Fruit fly (Drosophila melanogaster) whole organism, embryonic: ENCODE data around the gene CG17929.

Experiments used
- ATbp ChIP-seq: fragments of 200-800 bp; sonication (Bioruptor generic); optimal IDR thresholded peaks from 2 replicates; lab custom pipeline; 2017; ENCODE audit warnings: missing biosample characterization, mild to moderate bottlenecking, missing genetic modification characterization, missing genetic modification reagents
- Blimp-1 ChIP-seq: fragments of 200-800 bp; sonication (Bioruptor generic); optimal IDR thresholded peaks from 3 replicates; lab custom pipeline; 2018; ENCODE audit warnings: missing biosample characterization, missing genetic modification characterization, mild to moderate bottlenecking, moderate library complexity, missing genetic modification reagents
- BtbVII ChIP-seq: fragments of 200-800 bp; sonication (Bioruptor generic); optimal IDR thresholded peaks from 3 replicates; lab custom pipeline; 2017; ENCODE audit warnings: missing biosample characterization, mild to moderate bottlenecking, missing genetic modification characterization
- CG11456 ChIP-seq: fragments of 200-800 bp; sonication (Bioruptor generic); IDR thresholded peaks from 3 replicates; pipeline ENCODE4 v1.3.6; 2022; ENCODE audit warnings: missing biosample characterization, missing genetic modification characterization
- CG12155 ChIP-seq: fragments of 200-800 bp; sonication (Bioruptor generic); optimal IDR thresholded peaks from 3 replicates; lab custom pipeline; 2016; ENCODE audit warnings: missing biosample characterization, missing genetic modification characterization
- CG12769 ChIP-seq: fragments of 200-800 bp; sonication (Bioruptor generic); optimal IDR thresholded peaks from 2 replicates; lab custom pipeline; 2019; ENCODE audit warnings: missing biosample characterization, mild to moderate bottlenecking, missing genetic modification characterization, moderate library complexity
- CG1529 ChIP-seq: fragments of 200-800 bp; sonication (Bioruptor generic); optimal IDR thresholded peaks from 3 replicates; lab custom pipeline; 2018; ENCODE audit warnings: missing biosample characterization, missing genetic modification characterization
- CG15696 ChIP-seq: fragments of 200-800 bp; sonication (Bioruptor generic); optimal IDR thresholded peaks from 2 replicates; lab custom pipeline; 2019; ENCODE audit warnings: missing biosample characterization, mild to moderate bottlenecking, missing genetic modification characterization, moderate library complexity
- CG2129 ChIP-seq: fragments of 200-800 bp; sonication (Bioruptor generic); IDR thresholded peaks from 2 replicates; pipeline ENCODE4 v1.3.6; 2022; ENCODE audit warnings: missing biosample characterization, missing genetic modification characterization; ENCODE audit not compliant: partially characterized antibody
- CG2199 ChIP-seq: fragments of 200-800 bp; sonication (Bioruptor generic); IDR thresholded peaks from 3 replicates; pipeline ENCODE4 v1.3.6; 2022; ENCODE audit warnings: missing biosample characterization, missing genetic modification characterization
- CG2202 ChIP-seq: fragments of 200-800 bp; sonication (Bioruptor generic); optimal IDR thresholded peaks from 2 replicates; lab custom pipeline; 2018; ENCODE audit warnings: missing biosample characterization, mild to moderate bottlenecking, missing genetic modification characterization
- CG3163 ChIP-seq: fragments of 200-800 bp; sonication (Bioruptor generic); optimal IDR thresholded peaks from 3 replicates; lab custom pipeline; 2016; ENCODE audit warnings: missing biosample characterization, missing genetic modification characterization
- CG4707 ChIP-seq: fragments of 200-800 bp; sonication (Bioruptor generic); optimal IDR thresholded peaks from 2 replicates; lab custom pipeline; 2018; ENCODE audit warnings: missing biosample characterization, mild to moderate bottlenecking, missing genetic modification characterization, moderate library complexity
- CG5180 ChIP-seq: fragments of 200-800 bp; sonication (Bioruptor generic); optimal IDR thresholded peaks from 3 replicates; lab custom pipeline; 2017; ENCODE audit warnings: missing biosample characterization, missing genetic modification characterization, mild to moderate bottlenecking, moderate library complexity, missing genetic modification reagents
- CG7786 ChIP-seq: fragments of 200-800 bp; sonication (Bioruptor generic); optimal IDR thresholded peaks from 2 replicates; lab custom pipeline; 2016; ENCODE audit warnings: missing biosample characterization, missing genetic modification characterization
- Dll ChIP-seq: fragments of 200-800 bp; sonication (Bioruptor generic); IDR thresholded peaks from 4 replicates; pipeline ENCODE4 v1.3.6; 2022; ENCODE audit warnings: missing biosample characterization, missing genetic modification characterization; ENCODE audit not compliant: partially characterized antibody
- Ets65A ChIP-seq: fragments of 200-800 bp; sonication (Bioruptor generic); peaks from one replicate; lab custom pipeline; 2016; ENCODE audit warnings: missing biosample characterization, missing genetic modification characterization
- GATAe ChIP-seq: fragments of 200-800 bp; sonication (Bioruptor generic); conservative IDR thresholded peaks from 2 replicates; pipeline ENCODE4 v1.3.6; 2022; ENCODE audit warnings: missing biosample characterization, missing genetic modification characterization
- HmgZ ChIP-seq: fragments of 200-800 bp; sonication (Bioruptor generic); optimal IDR thresholded peaks from 2 replicates; lab custom pipeline; 2018; ENCODE audit warnings: missing biosample characterization, mild to moderate bottlenecking, missing genetic modification characterization
- Hr51 ChIP-seq, 2 experiments: fragments of 200-800 bp; sonication (Bioruptor generic); optimal IDR thresholded peaks; 2 replicates in 1 of 2; 3 replicates in 1 of 2; lab custom pipeline; 2016 to 2018; ENCODE audit warnings: missing biosample characterization in 2 of 2, missing genetic modification characterization in 2 of 2, mild to moderate bottlenecking in 1 of 2, moderate library complexity in 1 of 2
- Hr78 ChIP-seq, 2 experiments: fragments of 200-800 bp in 1 of 2; fragments of >200 bp in 1 of 2; sonication (Bioruptor generic) in 1 of 2; optimal IDR thresholded peaks; 2 replicates each; lab custom pipeline; 2017 to 2019; ENCODE audit warnings: missing biosample characterization in 2 of 2, missing genetic modification characterization in 2 of 2, mild to moderate bottlenecking in 1 of 2, moderate library complexity in 1 of 2
- Med ChIP-seq: fragments of 200-800 bp; sonication (Bioruptor generic); peaks from one replicate; lab custom pipeline; 2016; ENCODE audit warnings: missing biosample characterization, missing genetic modification characterization, mild to moderate bottlenecking, inconsistent platforms, moderate library complexity
- Meics ChIP-seq: fragments of 200-800 bp; sonication (Bioruptor generic); optimal IDR thresholded peaks from 2 replicates; lab custom pipeline; 2017; ENCODE audit warnings: missing biosample characterization, mild to moderate bottlenecking, missing genetic modification characterization
- Nf-YA ChIP-seq: fragments of 200-800 bp; sonication (Bioruptor generic); IDR thresholded peaks from 2 replicates; pipeline ENCODE4 v1.3.6; 2022; ENCODE audit warnings: missing biosample characterization, missing genetic modification characterization
- Pdp1 ChIP-seq, 2 experiments: fragments of 200-800 bp; sonication (Bioruptor generic); optimal IDR thresholded peaks; 3 replicates each; lab custom pipeline; 2016; ENCODE audit warnings: missing biosample characterization in 2 of 2, missing genetic modification characterization in 2 of 2, mild to moderate bottlenecking in 1 of 2, moderate library complexity in 1 of 2
- Rfx ChIP-seq: fragments of 200-800 bp; sonication (Bioruptor generic); IDR thresholded peaks from 2 replicates; pipeline ENCODE4 v1.3.6; 2022; ENCODE audit warnings: missing biosample characterization, missing genetic modification characterization
- Trl ChIP-seq, 3 experiments: fragments of >200 bp in 2 of 3; fragments of 200-800 bp in 1 of 3; sonication (Bioruptor generic) in 1 of 3; optimal IDR thresholded peaks; 2 replicates in 1 of 3; 3 replicates in 2 of 3; lab custom pipeline; 2016 to 2017; ENCODE audit warnings: missing biosample characterization in 1 of 3, missing genetic modification characterization in 1 of 3
- Vsx1 ChIP-seq: fragments of 200-800 bp; sonication (Bioruptor generic); optimal IDR thresholded peaks from 2 replicates; lab custom pipeline; 2017; ENCODE audit warnings: missing biosample characterization, mild to moderate bottlenecking, missing genetic modification characterization, missing genetic modification reagents
- ap ChIP-seq: fragments of 200-800 bp; sonication (Bioruptor generic); IDR thresholded peaks from 2 replicates; pipeline ENCODE4 v1.3.6; 2022; ENCODE audit warnings: missing biosample characterization, missing genetic modification characterization
- cg ChIP-seq: fragments of 200-800 bp; sonication (Bioruptor generic); optimal IDR thresholded peaks from 3 replicates; lab custom pipeline; 2019; ENCODE audit warnings: missing biosample characterization, mild to moderate bottlenecking, missing genetic modification characterization, moderate library complexity
- chinmo ChIP-seq: fragments of 200-800 bp; sonication (Bioruptor generic); IDR thresholded peaks from 4 replicates; pipeline ENCODE4 v1.3.6; 2022; ENCODE audit warnings: missing biosample characterization, missing genetic modification characterization; ENCODE audit not compliant: partially characterized antibody
- chn ChIP-seq: fragments of 200-800 bp; sonication (Bioruptor generic); optimal IDR thresholded peaks from 2 replicates; lab custom pipeline; 2016; ENCODE audit warnings: missing biosample characterization, missing genetic modification characterization
- ci ChIP-seq: fragments of 200-800 bp; sonication (Bioruptor generic); IDR thresholded peaks from 3 replicates; pipeline ENCODE4 v1.3.6; 2022; ENCODE audit warnings: missing biosample characterization, missing genetic modification characterization
- crol ChIP-seq: fragments of 200-800 bp; sonication (Bioruptor generic); IDR thresholded peaks from 2 replicates; pipeline ENCODE4 v1.3.6; 2022; ENCODE audit warnings: missing biosample characterization, missing genetic modification characterization
- dmrt11E ChIP-seq: fragments of 200-800 bp; sonication (Bioruptor generic); optimal IDR thresholded peaks from 3 replicates; lab custom pipeline; 2018; ENCODE audit warnings: missing biosample characterization, mild to moderate bottlenecking, missing genetic modification characterization, moderate library complexity
- exex ChIP-seq: fragments of 200-800 bp; sonication (Bioruptor generic); optimal IDR thresholded peaks from 4 replicates; lab custom pipeline; 2018; ENCODE audit warnings: missing biosample characterization, mild to moderate bottlenecking, missing genetic modification characterization, moderate library complexity
- grn ChIP-seq: fragments of 200-800 bp; sonication (Bioruptor generic); optimal IDR thresholded peaks from 3 replicates; lab custom pipeline; 2017; ENCODE audit warnings: missing biosample characterization, missing genetic modification characterization
- insv ChIP-seq, 2 experiments: fragments of 200-800 bp; sonication (Bioruptor generic); optimal IDR thresholded peaks; 3 replicates each; lab custom pipeline; 2016 to 2018; ENCODE audit warnings: missing biosample characterization in 2 of 2, missing genetic modification characterization in 2 of 2
- kni ChIP-seq: fragments of 200-800 bp; sonication (Bioruptor generic); optimal IDR thresholded peaks from 3 replicates; lab custom pipeline; 2017; ENCODE audit warnings: mild to moderate bottlenecking, missing biosample characterization, missing genetic modification reagents, missing genetic modification characterization
- mirr ChIP-seq: fragments of 200-800 bp; sonication (Bioruptor generic); optimal IDR thresholded peaks from 3 replicates; lab custom pipeline; 2018; ENCODE audit warnings: missing biosample characterization, mild to moderate bottlenecking, missing genetic modification characterization
- p53 ChIP-seq: fragments of 200-800 bp; sonication (Bioruptor generic); optimal IDR thresholded peaks from 2 replicates; lab custom pipeline; 2016; ENCODE audit warnings: missing biosample characterization, missing genetic modification characterization
- pros ChIP-seq: fragments of 200-800 bp; sonication (Bioruptor generic); optimal IDR thresholded peaks from 3 replicates; lab custom pipeline; 2019; ENCODE audit warnings: missing biosample characterization, mild to moderate bottlenecking, missing genetic modification characterization, moderate library complexity
- so ChIP-seq: fragments of 200-800 bp; sonication (Bioruptor generic); IDR thresholded peaks from 3 replicates; pipeline ENCODE4 v1.3.6; 2022; ENCODE audit warnings: missing biosample characterization, missing genetic modification characterization
- stwl ChIP-seq: fragments of 200-800 bp; sonication (Bioruptor generic); optimal IDR thresholded peaks from 3 replicates; lab custom pipeline; 2018; ENCODE audit warnings: missing biosample characterization, mild to moderate bottlenecking, missing genetic modification characterization, moderate library complexity
- sug ChIP-seq: fragments of 200-800 bp; optimal IDR thresholded peaks from 2 replicates; lab custom pipeline; 2019; ENCODE audit warnings: missing biosample characterization, mild to moderate bottlenecking, missing genetic modification characterization, moderate library complexity
- tap ChIP-seq: fragments of 200-800 bp; optimal IDR thresholded peaks from 3 replicates; lab custom pipeline; 2019; ENCODE audit warnings: missing biosample characterization, mild to moderate bottlenecking, missing genetic modification characterization, moderate library complexity
- z ChIP-seq: fragments of 200-800 bp; sonication (Bioruptor generic); IDR thresholded peaks from 3 replicates; pipeline ENCODE4 v1.3.6; 2022; ENCODE audit warnings: missing biosample characterization, missing genetic modification characterization
- zfh2 ChIP-seq: fragments of 200-800 bp; sonication (Bioruptor generic); optimal IDR thresholded peaks from 2 replicates; lab custom pipeline; 2016; ENCODE audit warnings: missing biosample characterization, missing genetic modification characterization

The CG17929 gene

DNA sequence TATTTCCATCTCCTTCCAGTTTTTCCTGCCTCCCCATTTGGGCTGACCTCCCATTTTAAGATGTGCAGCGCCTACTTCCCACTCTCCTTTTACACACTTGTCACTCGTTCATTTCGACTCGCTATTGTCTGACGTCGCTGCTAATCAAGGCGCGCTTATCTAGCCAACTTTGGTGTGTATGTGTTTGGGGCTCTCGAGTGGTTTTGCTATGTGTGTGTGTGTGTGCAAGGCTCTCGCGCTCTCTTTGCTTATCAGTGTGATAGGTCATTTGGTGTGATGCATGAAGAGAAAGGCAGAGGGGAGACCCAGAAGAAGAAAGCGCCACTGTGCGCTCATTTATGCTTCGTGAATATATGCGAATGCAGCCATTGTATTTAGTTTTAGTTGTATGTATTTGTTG is 40.4 kb upstream of the CG17929 start:
- TF ChIP-seq GATAe (GFP tag; lab: Robert Waterston, UW) = peak; percentile 54
- peak; percentile 95 for TF ChIP-seq z (GFP tag; lab: Robert Waterston, UW)
- peak; percentile 78 for TF ChIP-seq CG12155 (GFP tag; lab: Kevin White, UChicago)
- TF ChIP-seq ci (GFP tag; lab: Robert Waterston, UW) = peak; percentile 52; the same call in 2 of the 3 replicates
- TF ChIP-seq Trl (optimal IDR thresholded peaks at IDR 0.05; lab: Kevin White, UChicago) = peak; percentile 54 to 58
- no peak for TF ChIP-seq Trl (GFP tag; optimal IDR thresholded peaks at IDR 0.05; lab: Kevin White, UChicago)
- TF ChIP-seq Rfx (GFP tag; lab: Robert Waterston, UW) = no peak
- TF ChIP-seq grn = peak; percentile 50
- TF ChIP-seq Meics (GFP tag; lab: Kevin White, UChicago) = no peak
- TF ChIP-seq Pdp1 (GFP tag; optimal IDR thresholded peaks at IDR 0.05; lab: Kevin White, UChicago) = peak in 1 of 2 experiments; percentile 9
- TF ChIP-seq pros (GFP tag; lab: Kevin White, UChicago) = peak; percentile 55
- TF ChIP-seq p53 (GFP tag; lab: Kevin White, UChicago) = no peak
- TF ChIP-seq CG2199 = 0 out of 3 replicates have a peak, but pooled peaks have one; percentile 41
- TF ChIP-seq stwl (tag; lab: Kevin White, UChicago) = peak; percentile 3
- TF ChIP-seq CG5180 (GFP tag; lab: Kevin White, UChicago) = no peak
- TF ChIP-seq sug (tag; lab: Kevin White, UChicago) = peak; percentile 40
- TF ChIP-seq exex (tag; lab: Kevin White, UChicago) = peak; percentile 38
- TF ChIP-seq Hr78 (GFP tag; optimal IDR thresholded peaks at IDR 0.05; lab: Kevin White, UChicago) = peak in 1 of 2 experiments; percentile 97
- TF ChIP-seq Vsx1 (GFP tag; lab: Kevin White, UChicago) = peak; percentile 76
- no peak for TF ChIP-seq Ets65A
- TF ChIP-seq Dll (GFP tag; lab: Robert Waterston, UW) = 0 out of 4 replicates have a peak, but pooled peaks have one; percentile 15
- peak; percentile 8 for TF ChIP-seq CG3163 (GFP tag; lab: Kevin White, UChicago)
- 0 out of 2 replicates have a peak, but pooled peaks have one; percentile 29 for TF ChIP-seq Nf-YA (GFP tag; lab: Robert Waterston, UW)
- TF ChIP-seq CG2129 (GFP tag; lab: Robert Waterston, UW) = no peak
- no peak for TF ChIP-seq zfh2
- 0 out of 4 replicates have a peak, but pooled peaks have one; percentile 63 for TF ChIP-seq chinmo (GFP tag; lab: Robert Waterston, UW)
- TF ChIP-seq so (GFP tag; lab: Robert Waterston, UW) = no peak
- TF ChIP-seq chn (GFP tag; lab: Kevin White, UChicago) = no peak
- TF ChIP-seq CG12769 (tag; lab: Kevin White, UChicago) = peak; percentile 27
- no peak for TF ChIP-seq Hr51 (GFP tag; optimal IDR thresholded peaks at IDR 0.05; lab: Kevin White, UChicago)
- peak; percentile 71 for TF ChIP-seq crol (GFP tag; lab: Robert Waterston, UW)
- TF ChIP-seq CG4707 (GFP tag; lab: Kevin White, UChicago) = peak; percentile 26
- TF ChIP-seq mirr = peak; percentile 39
- no peak for TF ChIP-seq CG11456
- TF ChIP-seq cg (GFP tag; lab: Kevin White, UChicago) = peak; percentile 90
- TF ChIP-seq kni (GFP tag; lab: Kevin White, UChicago) = peak; percentile 9
- TF ChIP-seq HmgZ (tag; lab: Kevin White, UChicago) = peak; percentile 8
- TF ChIP-seq Blimp-1 = no peak

DNA sequence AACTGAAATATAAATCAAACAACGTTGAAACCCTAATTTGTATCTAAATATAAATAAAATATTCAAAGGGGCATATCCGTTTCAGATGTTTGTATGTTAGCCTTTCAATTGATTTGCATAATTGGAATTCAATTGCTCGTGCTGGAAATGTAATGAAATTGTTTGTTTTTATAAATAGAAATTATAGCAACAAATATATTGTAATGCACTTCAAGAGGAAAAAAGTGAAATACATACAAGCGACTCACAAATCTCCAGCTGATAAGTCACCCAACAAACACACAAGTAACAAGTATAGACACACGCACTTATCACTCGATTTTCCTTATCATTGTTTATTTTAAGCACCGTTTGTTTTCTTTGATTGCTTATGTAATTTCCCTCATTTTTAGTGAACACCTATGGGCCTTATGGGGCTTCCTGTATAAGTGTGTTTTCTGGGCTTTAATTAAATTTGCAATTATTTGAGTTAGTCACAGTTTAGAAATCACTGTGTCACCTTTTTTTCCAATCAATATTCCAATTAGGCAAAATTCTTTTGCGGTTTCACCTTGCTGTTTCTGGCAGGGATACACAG is 39.6 kb upstream of the CG17929 start:
- TF ChIP-seq ap = no peak
- peak; percentile 28 for TF ChIP-seq mirr
- TF ChIP-seq BtbVII (GFP tag; lab: Kevin White, UChicago) = peak; percentile 22
- TF ChIP-seq dmrt11E (tag; lab: Kevin White, UChicago) = peak; percentile 4
- TF ChIP-seq CG1529 = peak; percentile 22
- peak; percentile 30 for TF ChIP-seq CG2202
- TF ChIP-seq CG7786 (GFP tag; lab: Kevin White, UChicago) = no peak
- TF ChIP-seq CG15696 (tag; lab: Kevin White, UChicago) = peak; percentile 27
- peak in 1 of 2 experiments; percentile 52 for TF ChIP-seq insv (GFP tag; optimal IDR thresholded peaks at IDR 0.05; lab: Kevin White, UChicago)
- TF ChIP-seq z (GFP tag; lab: Robert Waterston, UW) = peak; percentile 63; the same call in 1 of the 3 replicates
- TF ChIP-seq ATbp = peak; percentile 19
- peak; percentile 27 for TF ChIP-seq Med (GFP tag; lab: Kevin White, UChicago)
- TF ChIP-seq tap (tag; lab: Kevin White, UChicago) = peak; percentile 3
- peak in 1 of 2 experiments; percentile 95 for TF ChIP-seq Pdp1 (GFP tag; optimal IDR thresholded peaks at IDR 0.05; lab: Kevin White, UChicago)
